Worm (Caenorhabditis elegans): ENCODE data around the gene lips-9.

Gene lips-9

ce11 chrII:12935259-12935658, at the start of gene lips-9:
lips-9 (minus strand) TSS chrII:12935359.
- no peak for TF ChIP-seq mdl-1 (tag; optimal IDR thresholded peaks at IDR 0.05)
- no peak for TF ChIP-seq nhr-11 (tag; optimal IDR thresholded peaks at IDR 0.05)
- no peak for TF ChIP-seq unc-130 (GFP tag; optimal IDR thresholded peaks at IDR 0.05)
- no peak for TF ChIP-seq dmd-9 (GFP tag; IDR thresholded peaks at IDR 0.05)
- no peak for TF ChIP-seq gei-8 (GFP tag; optimal IDR thresholded peaks at IDR 0.05)

DNA sequence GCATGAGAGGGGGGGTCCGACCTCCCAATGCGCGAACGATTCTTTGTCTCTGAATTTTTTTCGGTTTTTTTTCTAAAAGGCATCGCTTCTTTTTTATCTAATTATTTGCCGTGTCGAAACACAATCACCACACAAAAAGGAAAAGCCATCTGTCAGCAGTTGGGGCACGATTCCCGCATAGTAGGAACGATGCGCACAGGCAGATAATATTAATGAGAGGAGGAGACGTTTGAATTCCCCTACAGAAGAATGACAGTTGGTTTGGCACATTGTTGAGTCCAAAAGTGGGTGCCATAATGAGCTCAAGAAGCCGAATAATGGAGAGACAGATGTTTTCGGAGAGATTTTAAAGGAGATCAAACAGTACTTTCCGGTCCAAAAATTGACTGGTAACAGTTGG, 49.5 kb upstream of the lips-9 start:
- TF ChIP-seq zag-1 (tag; optimal IDR thresholded peaks at IDR 0.05) (no peak), ZK546.5 (tag; optimal IDR thresholded peaks at IDR 0.05) (no peak), nhr-41 (GFP tag; IDR thresholded peaks at IDR 0.05) (no peak), mdt-29 (GFP tag; IDR thresholded peaks at IDR 0.05) (no peak), zip-2 (tag; optimal IDR thresholded peaks at IDR 0.05) (no peak), skn-1 (tag; optimal IDR thresholded peaks at IDR 0.05) (no peak), lin-1 (GFP tag; IDR thresholded peaks at IDR 0.05) (no peak)

DNA sequence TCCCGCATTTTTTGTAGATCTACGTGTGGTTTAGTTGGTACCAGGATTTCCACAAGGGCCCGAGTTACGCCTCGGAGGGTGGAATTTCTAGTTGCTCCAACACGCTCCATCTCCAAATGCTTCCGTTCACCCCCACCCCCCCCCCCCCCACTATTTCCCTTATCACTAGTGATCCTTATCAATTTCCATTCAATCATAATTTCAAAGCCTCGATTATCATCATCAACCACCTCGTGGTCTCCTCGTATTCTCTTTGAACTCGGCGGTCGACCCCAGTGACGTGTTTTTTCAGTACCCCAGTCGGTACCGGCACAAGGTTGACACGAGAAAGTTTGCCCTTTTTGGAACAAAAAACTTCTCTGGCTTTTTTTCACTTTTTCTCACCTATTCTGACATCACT, 47.7 kb upstream of the lips-9 start:
- no peak for TF ChIP-seq mes-2 (tag; optimal IDR thresholded peaks at IDR 0.05; ENCODE audit: poor library complexity, severe bottlenecking)
- TF ChIP-seq hlh-11 (tag; optimal IDR thresholded peaks at IDR 0.05), result peak; percentile 46
- TF ChIP-seq php-3 (GFP tag; IDR thresholded peaks at IDR 0.05), result 0 out of 2 replicates have a peak, but pooled peaks have one; percentile 23
- no peak for TF ChIP-seq nhr-28 (tag; optimal IDR thresholded peaks at IDR 0.05)
- no peak for TF ChIP-seq nhr-6 (tag; optimal IDR thresholded peaks at IDR 0.05)
- TF ChIP-seq mep-1 (tag; optimal IDR thresholded peaks at IDR 0.05), result no peak
- TF ChIP-seq attf-4 (tag; optimal IDR thresholded peaks at IDR 0.05), result no peak
- TF ChIP-seq dve-1 (tag; optimal IDR thresholded peaks at IDR 0.05; ENCODE audit: insufficient read depth), result peak; percentile 10
- no peak for TF ChIP-seq ceh-28 (tag; optimal IDR thresholded peaks at IDR 0.05)
- no peak for TF ChIP-seq ztf-11 (tag; optimal IDR thresholded peaks at IDR 0.05)

DNA sequence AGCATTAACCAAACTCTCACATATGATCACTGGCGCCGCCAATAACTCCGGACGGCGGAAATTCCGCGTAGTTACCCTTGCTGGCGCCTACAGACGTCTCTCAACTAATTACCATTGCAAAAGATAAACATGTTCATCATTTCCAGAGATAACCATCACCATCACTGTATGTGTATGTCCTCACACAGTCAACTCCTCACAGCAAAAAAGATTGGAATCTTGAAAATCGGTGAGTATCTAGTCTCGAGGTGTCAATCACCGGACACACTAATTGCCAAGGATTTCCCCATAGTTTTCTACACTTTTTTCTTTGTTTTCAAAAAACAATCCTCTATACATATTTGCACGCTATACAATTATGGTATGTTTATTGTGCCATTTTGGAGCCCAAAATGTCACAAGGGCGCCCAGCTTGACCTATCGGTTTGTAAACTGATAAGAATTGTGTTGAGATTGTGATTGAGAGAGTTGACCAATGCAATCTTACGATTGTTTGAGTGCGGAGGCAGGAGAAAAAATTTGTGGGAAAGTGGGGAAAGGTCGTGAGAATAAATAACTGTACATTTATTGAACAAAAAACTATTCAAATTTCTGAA, 46.9 kb upstream of the lips-9 start:
- TF ChIP-seq mxl-2 (GFP tag; conservative IDR thresholded peaks at IDR 0.05) (no peak), nhr-10 (tag; optimal IDR thresholded peaks at IDR 0.05) (no peak), ceh-28 (tag; optimal IDR thresholded peaks at IDR 0.05) (no peak), pqm-1 (tag; optimal IDR thresholded peaks at IDR 0.05) (peak; percentile 39), nhr-28 (tag; optimal IDR thresholded peaks at IDR 0.05) (peak; percentile 30), nhr-48 (tag; optimal IDR thresholded peaks at IDR 0.05) (no peak), nhr-25 (tag; optimal IDR thresholded peaks at IDR 0.05; ENCODE audit: borderline replicate concordance, insufficient read depth) (no peak), dmd-9 (GFP tag; IDR thresholded peaks at IDR 0.05) (no peak), daf-16 (GFP tag; optimal IDR thresholded peaks at IDR 0.05) (no peak), daf-16 (tag; optimal IDR thresholded peaks at IDR 0.05) (peak; percentile 82), nhr-6 (tag; optimal IDR thresholded peaks at IDR 0.05) (peak; percentile 42), fos-1 (tag; optimal IDR thresholded peaks at IDR 0.05) (no peak), nhr-42 (GFP tag; IDR thresholded peaks at IDR 0.05) (no peak), R02D3.7 (tag; optimal IDR thresholded peaks at IDR 0.05) (no peak), lim-7 (GFP tag; IDR thresholded peaks at IDR 0.05) (no peak), daf-12 (tag; optimal IDR thresholded peaks at IDR 0.05) (no peak), set-16 (GFP tag; IDR thresholded peaks at IDR 0.05) (no peak), dve-1 (tag; optimal IDR thresholded peaks at IDR 0.05; ENCODE audit: insufficient read depth) (peak; percentile 26), D1046.2 (GFP tag; IDR thresholded peaks at IDR 0.05) (no peak), tag-97 (GFP tag; IDR thresholded peaks at IDR 0.05) (no peak), ces-1 (GFP tag; optimal IDR thresholded peaks at IDR 0.05) (no peak), aha-1 (tag) (no peak), unc-130 (GFP tag; optimal IDR thresholded peaks at IDR 0.05) (no peak), hmg-1.1 (GFP tag; IDR thresholded peaks at IDR 0.05) (no peak), daf-8 (GFP tag; IDR thresholded peaks at IDR 0.05) (no peak), T20F7.1 (GFP tag; optimal IDR thresholded peaks at IDR 0.05) (no peak), ceh-32 (tag; optimal IDR thresholded peaks at IDR 0.05; ENCODE audit: poor library complexity) (no peak), php-3 (GFP tag; IDR thresholded peaks at IDR 0.05) (no peak), pha-4 (GFP tag; IDR thresholded peaks at IDR 0.05) (no peak), pha-4 (tag; optimal IDR thresholded peaks at IDR 0.05) (no peak), nhr-237 (tag; optimal IDR thresholded peaks at IDR 0.05) (no peak), zag-1 (tag; optimal IDR thresholded peaks at IDR 0.05) (no peak), mdt-29 (GFP tag; IDR thresholded peaks at IDR 0.05) (no peak)
